Worm (Caenorhabditis elegans) whole organism, early embryonic: ENCODE results near the gene ifbp-1.

Experiments used
- F13C5.2 ChIP-seq: sonication (generic microtip); optimal IDR thresholded peaks from 2 replicates; lab custom pipeline; 2017; ENCODE audit warnings: mild to moderate bottlenecking, missing genetic modification characterization, inconsistent platforms, missing compliant biosample characterization
- ama-1 ChIP-seq: fragments of 150-350 bp; optimal IDR thresholded peaks from 2 replicates; lab custom pipeline; 2014
- hmbx-1 ChIP-seq: sonication (generic microtip); optimal IDR thresholded peaks from 2 replicates; lab custom pipeline; 2016; ENCODE audit warnings: mild to moderate bottlenecking, missing genetic modification characterization, missing compliant biosample characterization

ce11 chrV:13411992-13412298, 31.9 kb upstream of the ifbp-1 start:
- TF ChIP-seq hmbx-1 (tag; lab: Kevin White, UChicago) (no peak), ama-1 (no peak), F13C5.2 (tag; lab: Kevin White, UChicago) (no peak)
